Worm (Caenorhabditis elegans) whole organism, L2 larva: ENCODE measurements around the gene str-4.

Experiments used
- F13H6.1 ChIP-seq: sonication (generic microtip); optimal IDR thresholded peaks from 2 replicates; lab custom pipeline; 2016; ENCODE audit warnings: missing genetic modification characterization, missing compliant biosample characterization
- Y55F3AM.14 ChIP-seq: fragments of 200-800 bp; sonication (Bioruptor generic); optimal IDR thresholded peaks from 2 replicates; lab custom pipeline; 2018; ENCODE audit warnings: mild to moderate bottlenecking, missing genetic modification characterization, missing compliant biosample characterization
- ZK546.5 ChIP-seq: sonication (generic microtip); optimal IDR thresholded peaks from 2 replicates; lab custom pipeline; 2017; ENCODE audit warnings: missing biosample characterization, missing genetic modification characterization
- ama-1 ChIP-seq: fragments of 150-350 bp; optimal IDR thresholded peaks from 2 replicates; lab custom pipeline; 2018; ENCODE audit warnings: inconsistent platforms
- blmp-1 ChIP-seq: sonication (generic microtip); optimal IDR thresholded peaks from 2 replicates; lab custom pipeline; 2017; ENCODE audit warnings: missing genetic modification characterization, mild to moderate bottlenecking, missing compliant biosample characterization, antibody characterized with exemption, moderate library complexity; ENCODE audit not compliant: insufficient read depth
- ceh-16 ChIP-seq: fragments of 150-350 bp; optimal IDR thresholded peaks from 2 replicates; lab custom pipeline; 2014; ENCODE audit warnings: missing biosample characterization, missing genetic modification characterization
- ceh-82 ChIP-seq: fragments of 150-350 bp; optimal IDR thresholded peaks from 2 replicates; lab custom pipeline; 2014; ENCODE audit warnings: missing biosample characterization, missing genetic modification characterization
- crh-2 ChIP-seq: sonication (generic microtip); optimal IDR thresholded peaks from 2 replicates; lab custom pipeline; 2017; ENCODE audit warnings: missing biosample characterization, missing genetic modification characterization
- dmd-4 ChIP-seq: sonication (generic microtip); optimal IDR thresholded peaks from 2 replicates; lab custom pipeline; 2017; ENCODE audit warnings: missing biosample characterization, missing genetic modification characterization
- egl-27 ChIP-seq: sonication (generic microtip); optimal IDR thresholded peaks from 3 replicates; lab custom pipeline; 2017; ENCODE audit warnings: missing biosample characterization, missing genetic modification reagents, missing genetic modification characterization
- elt-1 ChIP-seq: fragments of 150-350 bp; optimal IDR thresholded peaks from 2 replicates; lab custom pipeline; 2014; ENCODE audit warnings: missing biosample characterization, missing genetic modification characterization
- fos-1 ChIP-seq: fragments of 150-350 bp; optimal IDR thresholded peaks from 2 replicates; lab custom pipeline; 2014; ENCODE audit warnings: missing biosample characterization, missing genetic modification characterization
- gmeb-1 ChIP-seq: fragments of 150-350 bp; optimal IDR thresholded peaks from 2 replicates; lab custom pipeline; 2014; ENCODE audit warnings: missing biosample characterization, missing genetic modification characterization
- lin-11 ChIP-seq: fragments of 150-350 bp; sonication (generic microtip); optimal IDR thresholded peaks from 2 replicates; lab custom pipeline; 2014; ENCODE audit warnings: missing biosample characterization, missing genetic modification characterization, inconsistent platforms, mixed read lengths
- lin-13 ChIP-seq: fragments of 150-350 bp; optimal IDR thresholded peaks from 2 replicates; lab custom pipeline; 2014; ENCODE audit warnings: missing biosample characterization, missing genetic modification reagents, missing genetic modification characterization
- lin-39 ChIP-seq: fragments of 150-350 bp; optimal IDR thresholded peaks from 2 replicates; lab custom pipeline; 2014; ENCODE audit warnings: missing biosample characterization, missing genetic modification reagents, missing genetic modification characterization
- mab-5 ChIP-seq: fragments of 150-350 bp; optimal IDR thresholded peaks from 2 replicates; lab custom pipeline; 2014; ENCODE audit warnings: missing biosample characterization, missing genetic modification characterization
- mdl-1 ChIP-seq, 2 experiments: fragments of 150-350 bp in 1 of 2; sonication (generic microtip) in 1 of 2; optimal IDR thresholded peaks; 2 replicates each; lab custom pipeline; 2017; ENCODE audit warnings: missing biosample characterization in 2 of 2, missing genetic modification characterization in 2 of 2
- nhr-11 ChIP-seq: fragments of 150-350 bp; optimal IDR thresholded peaks from 2 replicates; lab custom pipeline; 2014; ENCODE audit warnings: missing biosample characterization, missing genetic modification characterization
- nhr-12 ChIP-seq: fragments of 150-350 bp; optimal IDR thresholded peaks from 2 replicates; lab custom pipeline; 2014; ENCODE audit warnings: missing biosample characterization, missing genetic modification characterization
- nhr-129 ChIP-seq: fragments of 150-350 bp; optimal IDR thresholded peaks from 2 replicates; lab custom pipeline; 2014; ENCODE audit warnings: missing biosample characterization, missing genetic modification characterization
- nhr-21 ChIP-seq: fragments of 150-350 bp; optimal IDR thresholded peaks from 2 replicates; lab custom pipeline; 2014; ENCODE audit warnings: missing biosample characterization, missing genetic modification characterization
- nhr-23 ChIP-seq: fragments of 150-350 bp; optimal IDR thresholded peaks from 2 replicates; lab custom pipeline; 2014; ENCODE audit warnings: missing biosample characterization, missing genetic modification reagents, missing genetic modification characterization
- nhr-237 ChIP-seq: fragments of 150-350 bp; optimal IDR thresholded peaks from 2 replicates; lab custom pipeline; 2014; ENCODE audit warnings: missing biosample characterization, missing genetic modification characterization
- nhr-6 ChIP-seq: fragments of 150-350 bp; optimal IDR thresholded peaks from 2 replicates; lab custom pipeline; 2014; ENCODE audit warnings: missing biosample characterization, missing genetic modification characterization
- peb-1 ChIP-seq: fragments of 150-350 bp; optimal IDR thresholded peaks from 2 replicates; lab custom pipeline; 2014; ENCODE audit warnings: missing biosample characterization, missing genetic modification characterization
- skn-1 ChIP-seq: sonication (generic microtip); optimal IDR thresholded peaks from 2 replicates; lab custom pipeline; 2017; ENCODE audit warnings: missing biosample characterization, missing genetic modification characterization
- sma-9 ChIP-seq, 2 experiments: fragments of 150-350 bp in 1 of 2; sonication (generic microtip) in 1 of 2; optimal IDR thresholded peaks; 2 replicates each; lab custom pipeline; 2014 to 2016; ENCODE audit warnings: missing genetic modification characterization in 2 of 2, mild to moderate bottlenecking in 1 of 2, missing biosample characterization in 1 of 2, missing compliant biosample characterization in 1 of 2, missing genetic modification reagents in 1 of 2, moderate library complexity in 1 of 2
- snpc-4 ChIP-seq: fragments of 150-350 bp; optimal IDR thresholded peaks from 2 replicates; lab custom pipeline; 2014; ENCODE audit warnings: missing biosample characterization, missing genetic modification characterization
- unc-39 ChIP-seq: fragments of 150-350 bp; optimal IDR thresholded peaks from 2 replicates; lab custom pipeline; 2014; ENCODE audit warnings: missing biosample characterization, missing genetic modification characterization
- zag-1 ChIP-seq: fragments of 150-350 bp; optimal IDR thresholded peaks from 2 replicates; lab custom pipeline; 2014; ENCODE audit warnings: missing biosample characterization, missing genetic modification characterization
- ztf-1 ChIP-seq: fragments of 200-800 bp; sonication (Bioruptor generic); conservative IDR thresholded peaks from 2 replicates; pipeline ENCODE4 v1.3.6; 2022; ENCODE audit warnings: missing genetic modification characterization, missing compliant biosample characterization
- ztf-4 ChIP-seq: fragments of 150-350 bp; optimal IDR thresholded peaks from 2 replicates; lab custom pipeline; 2014; ENCODE audit warnings: missing biosample characterization, missing genetic modification characterization

str-4 gene

DNA sequence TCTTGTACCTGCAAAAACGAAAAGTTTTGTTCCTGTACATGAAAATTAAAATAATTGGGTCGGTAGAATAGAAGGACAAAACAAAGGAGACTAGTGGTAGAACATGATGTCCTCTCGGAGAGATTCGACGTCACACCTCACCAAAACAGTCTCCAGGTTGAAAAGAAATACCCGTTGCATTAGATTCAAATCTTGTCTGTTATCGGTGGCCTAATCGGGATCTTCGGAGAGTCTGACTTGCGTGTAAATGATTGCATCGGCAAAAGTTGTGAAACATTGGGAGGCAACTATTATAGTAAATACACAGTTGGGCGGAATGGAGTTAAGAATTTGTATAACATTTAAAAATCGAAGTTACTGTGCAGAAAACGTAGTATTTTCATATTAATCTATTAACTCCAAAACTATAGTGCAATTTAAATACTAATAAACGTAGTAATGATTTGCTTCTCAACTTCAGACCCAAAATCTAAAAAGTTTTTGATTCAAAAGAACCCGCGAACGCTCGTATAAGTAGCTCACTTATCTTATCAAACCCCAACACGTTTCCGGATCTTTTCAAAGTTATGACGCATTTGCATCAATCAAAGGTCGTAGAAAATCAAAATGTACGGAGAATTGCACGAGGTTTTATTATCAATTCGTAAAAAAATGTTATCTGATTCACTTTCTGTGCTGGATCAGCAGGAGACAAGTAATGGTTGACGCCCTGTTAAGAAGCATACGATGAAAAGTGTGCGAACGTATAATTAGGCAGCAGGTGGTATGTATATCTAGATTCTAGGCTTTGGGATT, 6.0 kb downstream of the str-4 start, which contains the start of gene nhr-168:
nhr-168 (minus strand) TSS at position 486 of the 795 bp plus-strand sequence.
- TF ChIP-seq nhr-21 (tag; lab: Kevin White, UChicago) = no peak
- peak; percentile 66 for TF ChIP-seq ceh-16
- peak; percentile 65 for TF ChIP-seq fos-1 (tag; lab: Kevin White, UChicago)
- peak; percentile 92 for TF ChIP-seq elt-1
- TF ChIP-seq sma-9 (GFP tag; optimal IDR thresholded peaks at IDR 0.05; lab: Kevin White, UChicago) = peak; percentile 80
- TF ChIP-seq sma-9 (tag; optimal IDR thresholded peaks at IDR 0.05; lab: Kevin White, UChicago) = no peak
- TF ChIP-seq crh-2 (tag; lab: Kevin White, UChicago) = no peak
- peak; percentile 80 for TF ChIP-seq nhr-23 (tag; lab: Kevin White, UChicago)
- TF ChIP-seq lin-11 (tag; lab: Kevin White, UChicago) = no peak

- no peak for TF ChIP-seq Y55F3AM.14
- TF ChIP-seq ztf-1 (GFP tag; lab: Robert Waterston, UW) = no peak
- TF ChIP-seq nhr-129 (tag; lab: Kevin White, UChicago) = no peak
Measured at ce11 chrV:13330919-13331318, 8.6 kb downstream of the str-4 start, which contains the start of gene nhr-129. TSS of gene nhr-129 (minus strand) at chrV:13331019.

DNA sequence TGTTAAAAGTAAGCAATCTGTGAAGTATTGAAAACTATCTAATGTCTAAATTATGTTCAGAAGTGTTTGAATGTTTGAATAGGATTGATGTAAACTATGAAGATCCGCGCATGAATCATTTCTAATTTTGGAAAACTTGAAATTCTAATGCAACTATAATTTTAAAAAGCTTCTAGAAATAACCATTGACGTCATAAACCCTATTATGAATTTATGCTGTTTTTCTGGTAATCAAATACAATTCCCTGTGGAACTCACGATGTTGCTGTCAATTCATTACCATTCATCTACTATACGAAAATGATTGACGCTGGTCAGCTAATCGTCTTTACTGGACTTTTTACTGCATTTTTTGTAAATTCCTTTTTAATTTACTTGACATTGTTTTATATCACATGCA, 12.1 kb downstream of the str-4 start, which contains the start of gene str-37:
str-37 (plus strand) TSS at position 301 of the 400 bp plus-strand sequence.
- TF ChIP-seq unc-39 (no peak), ztf-4 (no peak), peb-1 (tag; lab: Kevin White, UChicago) (no peak), ZK546.5 (tag; lab: Kevin White, UChicago) (no peak), mab-5 (tag; lab: Kevin White, UChicago) (no peak), blmp-1 (tag; lab: Kevin White, UChicago) (no peak), sma-9 (GFP tag; optimal IDR thresholded peaks at IDR 0.05; lab: Kevin White, UChicago) (no peak), sma-9 (tag; optimal IDR thresholded peaks at IDR 0.05; lab: Kevin White, UChicago) (no peak), skn-1 (tag; lab: Kevin White, UChicago) (no peak), F13H6.1 (tag; lab: Kevin White, UChicago) (no peak), lin-13 (no peak), dmd-4 (no peak), snpc-4 (no peak), nhr-21 (tag; lab: Kevin White, UChicago) (no peak), nhr-237 (tag; lab: Kevin White, UChicago) (no peak)
- TF ChIP-seq, all 48 proteins: peak for 0

- no peak for TF ChIP-seq ceh-82 (tag; lab: Kevin White, UChicago)
- no peak for TF ChIP-seq skn-1 (tag; lab: Kevin White, UChicago)
- TF ChIP-seq zag-1 (tag; lab: Kevin White, UChicago) = no peak
- no peak for TF ChIP-seq ceh-16
- TF ChIP-seq nhr-6 (tag; lab: Kevin White, UChicago) = no peak
- TF ChIP-seq fos-1 (tag; lab: Kevin White, UChicago) = peak; percentile 36
- no peak for TF ChIP-seq lin-13
- TF ChIP-seq ztf-1 (GFP tag; lab: Robert Waterston, UW) = no peak
- TF ChIP-seq nhr-12 (tag; lab: Kevin White, UChicago) = no peak
- no peak for TF ChIP-seq ztf-4
- TF ChIP-seq gmeb-1 (tag; lab: Kevin White, UChicago) = no peak
- no peak for TF ChIP-seq ZK546.5 (tag; lab: Kevin White, UChicago)
- no peak for TF ChIP-seq nhr-11 (tag; lab: Kevin White, UChicago)
- TF ChIP-seq lin-39 (tag; lab: Kevin White, UChicago) = no peak
- no peak for TF ChIP-seq mab-5 (tag; lab: Kevin White, UChicago)
- TF ChIP-seq sma-9 (GFP tag; optimal IDR thresholded peaks at IDR 0.05; lab: Kevin White, UChicago) = peak; percentile 1
- TF ChIP-seq sma-9 (tag; optimal IDR thresholded peaks at IDR 0.05; lab: Kevin White, UChicago) = no peak
Measured at ce11 chrV:13324933-13325760, 14.4 kb downstream of the str-4 start, which contains the start of gene C50B6.7. TSS of gene C50B6.7 (minus strand) at chrV:13324983.

DNA sequence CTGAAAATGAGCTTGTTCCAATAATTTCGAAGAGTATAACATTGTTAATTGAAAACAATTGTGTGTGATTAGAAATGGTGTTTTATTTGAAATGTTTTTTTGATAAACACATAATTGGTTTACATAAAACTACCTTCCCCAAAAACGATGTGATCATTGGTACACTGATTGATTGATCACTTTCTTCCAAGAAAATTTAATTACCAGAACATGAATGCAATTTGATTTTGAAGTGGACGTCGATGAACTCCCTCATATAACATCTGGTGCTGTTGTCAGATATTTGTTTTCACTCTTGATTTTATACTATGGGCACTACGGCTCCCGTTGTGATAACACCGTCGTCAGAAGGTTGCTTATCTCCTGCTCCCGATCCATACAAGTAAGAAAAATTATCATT, 18.9 kb downstream of the str-4 start, which contains the start of gene srh-15:
srh-15 (plus strand) TSS at position 301 of the 400 bp plus-strand sequence.
- TF ChIP-seq nhr-12 (tag; lab: Kevin White, UChicago) (no peak), lin-39 (tag; lab: Kevin White, UChicago) (no peak), nhr-6 (tag; lab: Kevin White, UChicago) (no peak), mdl-1 (tag; optimal IDR thresholded peaks at IDR 0.05; lab: Kevin White, UChicago) (no peak), ama-1 (no peak), egl-27 (tag; lab: Kevin White, UChicago) (no peak), nhr-21 (tag; lab: Kevin White, UChicago) (no peak), elt-1 (no peak), sma-9 (GFP tag; optimal IDR thresholded peaks at IDR 0.05; lab: Kevin White, UChicago) (no peak), sma-9 (tag; optimal IDR thresholded peaks at IDR 0.05; lab: Kevin White, UChicago) (no peak), ZK546.5 (tag; lab: Kevin White, UChicago) (no peak)
